Worm (Caenorhabditis elegans) whole organism, late embryonic: ENCODE data around the gene tomm-22.

ENCODE experiments used
- C08G9.2 ChIP-seq: sonication (generic microtip); optimal IDR thresholded peaks from 2 replicates; lab custom pipeline; 2016; ENCODE audit warnings: mild to moderate bottlenecking, missing genetic modification characterization, moderate library complexity, missing compliant biosample characterization
- K02D7.2 ChIP-seq: sonication (generic microtip); optimal IDR thresholded peaks from 2 replicates; lab custom pipeline; 2017; ENCODE audit warnings: mild to moderate bottlenecking, missing genetic modification characterization, missing compliant biosample characterization
- K09A11.1 ChIP-seq: sonication (generic microtip); optimal IDR thresholded peaks from 2 replicates; lab custom pipeline; 2017; ENCODE audit warnings: antibody characterized with exemption, mild to moderate bottlenecking, missing genetic modification characterization, missing compliant biosample characterization; ENCODE audit not compliant: insufficient read depth
- T23F11.4 ChIP-seq: fragments of 200-800 bp; sonication (Bioruptor generic); optimal IDR thresholded peaks from 2 replicates; lab custom pipeline; 2018; ENCODE audit warnings: mild to moderate bottlenecking, missing genetic modification characterization, missing compliant biosample characterization
- che-1 ChIP-seq: sonication (generic microtip); optimal IDR thresholded peaks from 2 replicates; lab custom pipeline; 2016; ENCODE audit warnings: mild to moderate bottlenecking, missing genetic modification characterization, missing compliant biosample characterization
- fkh-10 ChIP-seq: fragments of 150-350 bp; optimal IDR thresholded peaks from 2 replicates; lab custom pipeline; 2014; ENCODE audit warnings: missing biosample characterization, missing genetic modification reagents, missing genetic modification characterization
- hlh-15 ChIP-seq: sonication (generic microtip); optimal IDR thresholded peaks from 2 replicates; lab custom pipeline; 2016; ENCODE audit warnings: missing genetic modification characterization, missing compliant biosample characterization
- hlh-30 ChIP-seq: sonication (generic microtip); optimal IDR thresholded peaks from 2 replicates; lab custom pipeline; 2017; ENCODE audit warnings: antibody characterized with exemption, missing genetic modification characterization, missing compliant biosample characterization; ENCODE audit not compliant: insufficient read depth
- pros-1 ChIP-seq: fragments of 150-350 bp; optimal IDR thresholded peaks from 2 replicates; lab custom pipeline; 2014; ENCODE audit warnings: missing biosample characterization, missing genetic modification reagents, missing genetic modification characterization
- sdc-2 ChIP-seq: sonication (generic microtip); optimal IDR thresholded peaks from 2 replicates; lab custom pipeline; 2016; ENCODE audit warnings: missing genotype, missing genetic modification characterization, missing compliant biosample characterization
- tbx-7 ChIP-seq: sonication (generic microtip); optimal IDR thresholded peaks from 2 replicates; lab custom pipeline; 2016; ENCODE audit warnings: missing genotype, missing genetic modification characterization, missing compliant biosample characterization
- unc-3 ChIP-seq, 2 experiments: fragments of 200-800 bp in 1 of 2; sonication (Bioruptor generic) in 1 of 2; sonication (generic microtip) in 1 of 2; conservative IDR thresholded peaks in 1 of 2; optimal IDR thresholded peaks in 1 of 2; 2 replicates each; pipeline versions ENCODE4 v1.3.6 to Lab custom; 2016 to 2022; ENCODE audit warnings: missing compliant biosample characterization in 2 of 2, missing genetic modification characterization in 2 of 2, missing genetic modification reagents in 1 of 2
- unc-42 ChIP-seq: sonication (generic microtip); optimal IDR thresholded peaks from 2 replicates; lab custom pipeline; 2016; ENCODE audit warnings: missing genotype, missing genetic modification characterization, missing compliant biosample characterization
- zip-5 ChIP-seq: sonication (generic microtip); optimal IDR thresholded peaks from 2 replicates; lab custom pipeline; 2016; ENCODE audit warnings: missing genetic modification characterization, missing compliant biosample characterization

The tomm-22 gene

ce11 chrII:423086-423485, 47.2 kb downstream of the tomm-22 start, which contains the start of gene C24H12.8:
Gene C24H12.8 (minus strand): TSS chrII:423186.
- TF ChIP-seq K09A11.1 (tag; lab: Kevin White, UChicago) (no peak), hlh-15 (tag; lab: Kevin White, UChicago) (no peak), unc-42 (tag; lab: Kevin White, UChicago) (no peak), tbx-7 (tag; lab: Kevin White, UChicago) (no peak), unc-3 (GFP tag; conservative IDR thresholded peaks at IDR 0.05; lab: Robert Waterston, UW) (no peak), unc-3 (tag; optimal IDR thresholded peaks at IDR 0.05; lab: Kevin White, UChicago) (no peak), pros-1 (no peak), che-1 (tag; lab: Kevin White, UChicago) (no peak), fkh-10 (GFP tag; lab: Kevin White, UChicago) (no peak), K02D7.2 (tag; lab: Kevin White, UChicago) (no peak), zip-5 (tag; lab: Kevin White, UChicago) (no peak), C08G9.2 (tag; lab: Kevin White, UChicago) (no peak)

- TF ChIP-seq hlh-30 (no peak), sdc-2 (tag; lab: Kevin White, UChicago) (no peak), T23F11.4 (GFP tag; lab: Kevin White, UChicago) (no peak)
These were observed 51.5 kb downstream of the tomm-22 start, which contains the start of gene C24H12.6 for ce11 chrII:418782-419181. Gene C24H12.6 (minus strand): TSS chrII:418882.
